Fruit fly (Drosophila melanogaster) whole organism, prepupa: Measurements from ENCODE around the gene CG5103.

Experiments
- CG1621 ChIP-seq: fragments of 200-800 bp; sonication (Bioruptor generic); optimal IDR thresholded peaks from 3 replicates; lab custom pipeline; 2018; ENCODE audit warnings: missing biosample characterization, mild to moderate bottlenecking, missing genetic modification characterization
- CG3919 ChIP-seq: fragments of 200-800 bp; sonication (Bioruptor generic); optimal IDR thresholded peaks from 3 replicates; lab custom pipeline; 2016; ENCODE audit warnings: missing biosample characterization, missing genetic modification characterization
- CG8632 ChIP-seq: fragments of 200-800 bp; sonication (Bioruptor generic); optimal IDR thresholded peaks from 3 replicates; lab custom pipeline; 2016; ENCODE audit warnings: missing biosample characterization, missing genetic modification characterization
- Gug ChIP-seq: fragments of 200-800 bp; sonication (Bioruptor generic); IDR thresholded peaks from 2 replicates; pipeline ENCODE4 v1.3.6; 2022; ENCODE audit warnings: missing biosample characterization, missing genetic modification characterization
- Hr39 ChIP-seq: fragments of 200-800 bp; sonication (Bioruptor generic); optimal IDR thresholded peaks from 2 replicates; lab custom pipeline; 2016; ENCODE audit warnings: missing biosample characterization, missing genetic modification characterization
- Sox102F ChIP-seq: fragments of 200-800 bp; sonication (Bioruptor generic); optimal IDR thresholded peaks from 2 replicates; lab custom pipeline; 2016; ENCODE audit warnings: missing biosample characterization, mild to moderate bottlenecking, missing genetic modification characterization
- dsx ChIP-seq: fragments of 200-800 bp; optimal IDR thresholded peaks from 3 replicates; lab custom pipeline; 2019; ENCODE audit warnings: missing biosample characterization, mild to moderate bottlenecking, missing genetic modification characterization, moderate library complexity; ENCODE audit not compliant: poor library complexity, severe bottlenecking
- esn ChIP-seq: fragments of 200-800 bp; sonication (Bioruptor generic); optimal IDR thresholded peaks from 2 replicates; lab custom pipeline; 2016; ENCODE audit warnings: missing biosample characterization, mild to moderate bottlenecking, missing genetic modification characterization, moderate library complexity
- fd59A ChIP-seq: fragments of 200-800 bp; sonication (Bioruptor generic); optimal IDR thresholded peaks from 2 replicates; lab custom pipeline; 2017; ENCODE audit warnings: missing biosample characterization, mild to moderate bottlenecking, missing genetic modification characterization, missing genetic modification reagents
- salr ChIP-seq, 2 experiments: fragments of 200-800 bp; sonication (Bioruptor generic); optimal IDR thresholded peaks; 3 replicates each; lab custom pipeline; 2016 to 2018; ENCODE audit warnings: missing biosample characterization in 2 of 2, missing genetic modification characterization in 2 of 2, mild to moderate bottlenecking in 1 of 2
- spab ChIP-seq: fragments of 200-800 bp; sonication (Bioruptor generic); optimal IDR thresholded peaks from 2 replicates; lab custom pipeline; 2017; ENCODE audit warnings: missing biosample characterization, mild to moderate bottlenecking, missing genetic modification characterization, missing genetic modification reagents

DNA sequence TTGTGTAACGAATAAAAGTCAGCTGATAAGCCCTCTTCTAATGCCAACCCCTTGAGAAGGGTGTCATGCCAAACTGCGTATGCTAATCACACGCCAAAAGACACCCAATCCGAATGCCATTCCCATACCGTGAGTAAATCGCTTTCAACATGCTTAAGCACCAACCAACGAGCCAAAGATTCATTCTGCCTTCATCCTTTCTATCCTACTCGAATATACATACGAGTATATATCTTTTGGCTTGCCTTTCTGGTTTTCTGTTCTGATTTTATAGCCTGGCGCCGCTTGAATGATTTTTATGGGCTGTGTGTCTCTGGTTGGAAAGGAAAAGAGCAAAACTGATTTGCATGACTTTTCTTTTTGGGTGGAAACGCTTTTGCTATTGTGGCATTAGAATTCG is 28.5 kb downstream of the CG5103 start:
- no peak for TF ChIP-seq CG3919 (GFP tag; lab: Kevin White, UChicago)
- no peak for TF ChIP-seq fd59A (GFP tag; lab: Kevin White, UChicago)
- TF ChIP-seq salr (GFP tag; optimal IDR thresholded peaks at IDR 0.05; lab: Kevin White, UChicago), result no peak
- no peak for TF ChIP-seq Gug (GFP tag; lab: Robert Waterston, UW)
- TF ChIP-seq esn (GFP tag; lab: Kevin White, UChicago), result no peak
- no peak for TF ChIP-seq CG1621 (tag; lab: Kevin White, UChicago)
- no peak for TF ChIP-seq Sox102F
- TF ChIP-seq dsx (GFP tag; lab: Kevin White, UChicago), result no peak
- no peak for TF ChIP-seq Hr39 (GFP tag; lab: Kevin White, UChicago)
- TF ChIP-seq spab (GFP tag; lab: Kevin White, UChicago), result no peak
- no peak for TF ChIP-seq CG8632 (GFP tag; lab: Kevin White, UChicago)
